Fruit fly (Drosophila melanogaster) whole organism, embryonic: Measurements from ENCODE around the gene cl.

Experiments used
- Blimp-1 ChIP-seq: fragments of 200-800 bp; sonication (Bioruptor generic); optimal IDR thresholded peaks from 3 replicates; lab custom pipeline; 2018; ENCODE audit warnings: missing biosample characterization, missing genetic modification characterization, mild to moderate bottlenecking, moderate library complexity, missing genetic modification reagents
- Bteb2 ChIP-seq: fragments of 200-800 bp; sonication (Bioruptor generic); optimal IDR thresholded peaks from 2 replicates; lab custom pipeline; 2016; ENCODE audit warnings: missing biosample characterization, missing genetic modification characterization
- CG10565 ChIP-seq: fragments of 200-800 bp; sonication (Bioruptor generic); optimal IDR thresholded peaks from 3 replicates; lab custom pipeline; 2016; ENCODE audit warnings: missing biosample characterization, mild to moderate bottlenecking, missing genetic modification characterization
- CG11247 ChIP-seq: fragments of 200-800 bp; sonication (Bioruptor generic); IDR thresholded peaks from 2 replicates; pipeline ENCODE4 v1.3.6; 2022; ENCODE audit warnings: missing biosample characterization, missing genetic modification characterization
- CG11696 ChIP-seq: fragments of 200-800 bp; sonication (Bioruptor generic); IDR thresholded peaks from 2 replicates; pipeline ENCODE4 v1.3.6; 2022; ENCODE audit warnings: missing biosample characterization, missing genetic modification characterization
- CG12236 ChIP-seq: fragments of 200-800 bp; sonication (Bioruptor generic); optimal IDR thresholded peaks from 2 replicates; lab custom pipeline; 2016; ENCODE audit warnings: missing biosample characterization, missing genetic modification characterization
- CG12942 ChIP-seq: fragments of 200-800 bp; sonication (Bioruptor generic); optimal IDR thresholded peaks from 3 replicates; lab custom pipeline; 2016; ENCODE audit warnings: missing biosample characterization, missing genetic modification characterization
- CG14050 ChIP-seq: fragments of 200-800 bp; sonication (Bioruptor generic); IDR thresholded peaks from 3 replicates; pipeline ENCODE4 v1.3.6; 2022; ENCODE audit warnings: missing biosample characterization, missing genetic modification characterization
- CG14710 ChIP-seq: fragments of 200-800 bp; sonication (Bioruptor generic); optimal IDR thresholded peaks from 3 replicates; lab custom pipeline; 2019; ENCODE audit warnings: missing biosample characterization, mild to moderate bottlenecking, missing genetic modification characterization, moderate library complexity
- CG15601 ChIP-seq: fragments of 200-800 bp; sonication (Bioruptor generic); optimal IDR thresholded peaks from 3 replicates; lab custom pipeline; 2019; ENCODE audit warnings: missing biosample characterization, mild to moderate bottlenecking, missing genetic modification characterization, moderate library complexity
- CG17568 ChIP-seq: fragments of 200-800 bp; sonication (Bioruptor generic); optimal IDR thresholded peaks from 2 replicates; lab custom pipeline; 2018; ENCODE audit warnings: missing biosample characterization, mild to moderate bottlenecking, missing genetic modification characterization, moderate library complexity
- CG2116 ChIP-seq: fragments of 200-800 bp; sonication (Bioruptor generic); optimal IDR thresholded peaks from 3 replicates; lab custom pipeline; 2018; ENCODE audit warnings: missing biosample characterization, mild to moderate bottlenecking, missing genetic modification characterization
- CG2199 ChIP-seq: fragments of 200-800 bp; sonication (Bioruptor generic); IDR thresholded peaks from 3 replicates; pipeline ENCODE4 v1.3.6; 2022; ENCODE audit warnings: missing biosample characterization, missing genetic modification characterization
- CG3838 ChIP-seq: fragments of 200-800 bp; sonication (Bioruptor generic); optimal IDR thresholded peaks from 3 replicates; lab custom pipeline; 2016; ENCODE audit warnings: missing biosample characterization, missing genetic modification characterization
- CG3995 ChIP-seq: fragments of 200-800 bp; sonication (Bioruptor generic); optimal IDR thresholded peaks from 3 replicates; lab custom pipeline; 2016; ENCODE audit warnings: missing biosample characterization, missing genetic modification characterization
- CG4617 ChIP-seq: fragments of 200-800 bp; sonication (Bioruptor generic); optimal IDR thresholded peaks from 3 replicates; lab custom pipeline; 2016; ENCODE audit warnings: missing biosample characterization, missing genetic modification characterization, borderline replicate concordance
- CG6175 ChIP-seq: fragments of 200-800 bp; sonication (Bioruptor generic); IDR thresholded peaks from 3 replicates; pipeline ENCODE4 v1.3.6; 2022; ENCODE audit warnings: missing biosample characterization, missing genetic modification characterization
- CG6791 ChIP-seq: fragments of 200-800 bp; sonication (Bioruptor generic); IDR thresholded peaks from 3 replicates; pipeline ENCODE4 v1.3.6; 2022; ENCODE audit warnings: missing biosample characterization, missing genetic modification characterization; ENCODE audit not compliant: partially characterized antibody
- CG9727 ChIP-seq: fragments of 200-800 bp; sonication (Bioruptor generic); optimal IDR thresholded peaks from 3 replicates; lab custom pipeline; 2017; ENCODE audit warnings: missing biosample characterization, mild to moderate bottlenecking, missing genetic modification characterization
- D ChIP-seq, 2 experiments: fragments of 200-800 bp in 1 of 2; fragments of >200 bp in 1 of 2; sonication (Bioruptor generic) in 1 of 2; optimal IDR thresholded peaks; 2 replicates in 1 of 2; 3 replicates in 1 of 2; lab custom pipeline; 2017; ENCODE audit warnings: mild to moderate bottlenecking in 1 of 2, missing biosample characterization in 1 of 2, missing genetic modification characterization in 1 of 2, missing genetic modification reagents in 1 of 2
- Elba2 ChIP-seq: fragments of 200-800 bp; sonication (Bioruptor generic); optimal IDR thresholded peaks from 3 replicates; lab custom pipeline; 2016; ENCODE audit warnings: missing biosample characterization, missing genetic modification characterization
- Fer3 ChIP-seq: fragments of 200-800 bp; sonication (Bioruptor generic); optimal IDR thresholded peaks from 2 replicates; lab custom pipeline; 2018; ENCODE audit warnings: missing biosample characterization, mild to moderate bottlenecking, missing genetic modification characterization, moderate library complexity
- H2.0 ChIP-seq: fragments of 200-800 bp; sonication (Bioruptor generic); IDR thresholded peaks from 2 replicates; pipeline ENCODE4 v1.3.6; 2022; ENCODE audit warnings: missing biosample characterization, missing genetic modification characterization
- Hey ChIP-seq: fragments of 200-800 bp; sonication (Bioruptor generic); optimal IDR thresholded peaks from 3 replicates; lab custom pipeline; 2018; ENCODE audit warnings: missing biosample characterization, mild to moderate bottlenecking, missing genetic modification characterization
- HmgZ ChIP-seq: fragments of 200-800 bp; sonication (Bioruptor generic); optimal IDR thresholded peaks from 2 replicates; lab custom pipeline; 2018; ENCODE audit warnings: missing biosample characterization, mild to moderate bottlenecking, missing genetic modification characterization
- Hr39 ChIP-seq: fragments of >200 bp; optimal IDR thresholded peaks from 2 replicates; lab custom pipeline; 2017
- Kr ChIP-seq: fragments of 200-800 bp; sonication (Bioruptor generic); optimal IDR thresholded peaks from 2 replicates; lab custom pipeline; 2017; ENCODE audit warnings: missing biosample characterization, mild to moderate bottlenecking, missing genetic modification characterization
- Nf-YB ChIP-seq: fragments of 200-800 bp; sonication (Bioruptor generic); optimal IDR thresholded peaks from 3 replicates; lab custom pipeline; 2019; ENCODE audit warnings: missing biosample characterization, mild to moderate bottlenecking, missing genetic modification characterization, moderate library complexity
- Pdp1 ChIP-seq, 2 experiments: fragments of 200-800 bp; sonication (Bioruptor generic); optimal IDR thresholded peaks; 3 replicates each; lab custom pipeline; 2016; ENCODE audit warnings: missing biosample characterization in 2 of 2, missing genetic modification characterization in 2 of 2, mild to moderate bottlenecking in 1 of 2, moderate library complexity in 1 of 2
- Sox100B ChIP-seq: fragments of 200-800 bp; sonication (Bioruptor generic); optimal IDR thresholded peaks from 3 replicates; lab custom pipeline; 2018; ENCODE audit warnings: missing biosample characterization, mild to moderate bottlenecking, missing genetic modification characterization
- TFAM ChIP-seq: fragments of 200-800 bp; sonication (Bioruptor generic); optimal IDR thresholded peaks from 2 replicates; lab custom pipeline; 2017; ENCODE audit warnings: missing biosample characterization, missing genetic modification characterization, inconsistent platforms
- aop ChIP-seq: fragments of 200-800 bp; sonication (Bioruptor generic); IDR thresholded peaks from 2 replicates; pipeline ENCODE4 v1.3.6; 2022; ENCODE audit warnings: missing biosample characterization, missing genetic modification characterization
- ase ChIP-seq: fragments of 200-800 bp; sonication (Bioruptor generic); IDR thresholded peaks from 3 replicates; pipeline ENCODE4 v1.3.6; 2022; ENCODE audit warnings: missing biosample characterization, missing genetic modification characterization
- br ChIP-seq: fragments of >200 bp; optimal IDR thresholded peaks from 2 replicates; lab custom pipeline; 2017
- cato ChIP-seq: fragments of 200-800 bp; sonication (Bioruptor generic); optimal IDR thresholded peaks from 2 replicates; lab custom pipeline; 2016; ENCODE audit warnings: missing biosample characterization, missing genetic modification characterization, borderline replicate concordance
- gsb-n ChIP-seq: fragments of 200-800 bp; sonication (Bioruptor generic); optimal IDR thresholded peaks from 3 replicates; lab custom pipeline; 2018; ENCODE audit warnings: missing biosample characterization, mild to moderate bottlenecking, missing genetic modification characterization
- hb ChIP-seq: fragments of 200-800 bp; sonication (Bioruptor generic); IDR thresholded peaks from 3 replicates; pipeline ENCODE4 v1.3.6; 2022; ENCODE audit warnings: missing biosample characterization, missing genetic modification characterization; ENCODE audit not compliant: partially characterized antibody
- jigr1 ChIP-seq: fragments of 200-800 bp; sonication (Bioruptor generic); IDR thresholded peaks from 3 replicates; pipeline ENCODE4 v1.3.6; 2022; ENCODE audit warnings: missing biosample characterization, missing genetic modification characterization
- lov ChIP-seq, 2 experiments: fragments of 200-800 bp in 1 of 2; fragments of >200 bp in 1 of 2; sonication (Bioruptor generic) in 1 of 2; IDR thresholded peaks in 1 of 2; optimal IDR thresholded peaks in 1 of 2; 2 replicates in 1 of 2; 3 replicates in 1 of 2; pipeline versions ENCODE4 v1.3.6 to Lab custom; 2017 to 2022; ENCODE audit warnings: missing biosample characterization in 1 of 2, missing genetic modification characterization in 1 of 2
- luna ChIP-seq: fragments of 200-800 bp; sonication (Bioruptor generic); optimal IDR thresholded peaks from 2 replicates; lab custom pipeline; 2016; ENCODE audit warnings: missing biosample characterization, missing genetic modification characterization
- mam ChIP-seq: fragments of 200-800 bp; sonication (Bioruptor generic); optimal IDR thresholded peaks from 3 replicates; lab custom pipeline; 2016; ENCODE audit warnings: missing biosample characterization, missing genetic modification characterization
- nerfin-1 ChIP-seq: fragments of 200-800 bp; sonication (Bioruptor generic); optimal IDR thresholded peaks from 3 replicates; lab custom pipeline; 2019; ENCODE audit warnings: missing biosample characterization, mild to moderate bottlenecking, missing genetic modification characterization, moderate library complexity
- onecut ChIP-seq: fragments of 200-800 bp; sonication (Bioruptor generic); IDR thresholded peaks from 2 replicates; pipeline ENCODE4 v1.3.6; 2022; ENCODE audit warnings: missing biosample characterization, missing genetic modification characterization
- pum ChIP-seq: fragments of 200-800 bp; sonication (Bioruptor generic); optimal IDR thresholded peaks from 2 replicates; lab custom pipeline; 2016; ENCODE audit warnings: missing biosample characterization, missing genetic modification characterization
- ranshi ChIP-seq: fragments of 200-800 bp; sonication (Bioruptor generic); IDR thresholded peaks from 2 replicates; pipeline ENCODE4 v1.3.6; 2022; ENCODE audit warnings: missing biosample characterization, missing genetic modification characterization
- rib ChIP-seq: fragments of 200-800 bp; sonication (Bioruptor generic); IDR thresholded peaks from 2 replicates; pipeline ENCODE4 v1.3.6; 2022; ENCODE audit warnings: missing biosample characterization, missing genetic modification characterization
- shn ChIP-seq: fragments of 200-800 bp; sonication (Bioruptor generic); optimal IDR thresholded peaks from 3 replicates; lab custom pipeline; 2016; ENCODE audit warnings: missing biosample characterization, missing genetic modification characterization
- sob ChIP-seq: fragments of 200-800 bp; sonication (Bioruptor generic); IDR thresholded peaks from 2 replicates; pipeline ENCODE4 v1.3.6; 2022; ENCODE audit warnings: missing biosample characterization, missing genetic modification characterization
- wor ChIP-seq: fragments of 200-800 bp; sonication (Bioruptor generic); IDR thresholded peaks from 2 replicates; pipeline ENCODE4 v1.3.6; 2022; ENCODE audit warnings: missing biosample characterization, missing genetic modification characterization

cl gene

DNA sequence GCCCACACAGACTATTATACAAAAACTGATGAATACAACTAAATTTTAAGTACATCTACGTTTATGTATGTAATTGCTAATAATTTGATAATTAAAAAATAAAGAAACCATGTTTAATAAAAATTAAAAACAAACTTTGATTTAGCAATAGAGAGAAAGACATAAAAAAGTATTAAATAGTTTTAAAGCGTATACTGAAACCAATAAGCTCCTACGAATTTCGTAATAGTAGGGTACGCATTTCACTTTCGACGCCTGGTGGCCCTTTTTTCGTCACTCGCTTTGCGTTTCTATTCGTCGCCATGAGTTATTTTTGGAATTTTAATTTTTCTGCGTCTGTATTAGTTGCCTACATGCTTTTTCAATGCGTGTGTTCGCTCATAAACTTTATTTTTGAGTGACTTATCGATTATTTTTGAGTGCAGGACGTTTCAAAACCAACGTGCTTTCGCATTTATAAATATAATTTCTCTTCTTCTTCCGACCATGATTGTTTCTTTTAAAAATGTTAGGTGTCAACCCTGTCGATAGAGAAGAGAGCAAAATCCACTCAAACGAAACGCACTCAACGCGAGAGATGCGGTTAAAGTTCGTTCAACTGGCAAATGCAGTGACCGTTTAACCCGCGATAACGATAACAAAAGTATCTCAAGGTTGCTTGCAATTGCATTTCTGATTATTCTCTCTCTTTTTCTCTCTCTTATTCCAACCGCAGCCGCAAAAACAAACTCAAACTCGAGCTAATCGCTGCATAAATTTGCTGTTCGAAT is 26.8 kb downstream of the cl start, which contains the start of gene Oscillin (continued):
- TF ChIP-seq ranshi (GFP tag; lab: Robert Waterston, UW) (peak; percentile 83), CG2116 (GFP tag; lab: Kevin White, UChicago) (peak; percentile 77), HmgZ (peak; percentile 70), onecut (GFP tag; lab: Robert Waterston, UW) (peak; percentile 67), Pdp1 (GFP tag; optimal IDR thresholded peaks at IDR 0.05; lab: Kevin White, UChicago) (peak; percentile 17 to 91), Bteb2 (GFP tag; lab: Kevin White, UChicago) (peak; percentile 79), br (lab: Kevin White, UChicago) (no peak), D (optimal IDR thresholded peaks at IDR 0.05; lab: Kevin White, UChicago) (no peak), D (GFP tag; optimal IDR thresholded peaks at IDR 0.05; lab: Kevin White, UChicago) (peak; percentile 77), CG2199 (GFP tag; lab: Robert Waterston, UW) (0 out of 3 replicates have a peak, but pooled peaks have one; percentile 25), wor (GFP tag; lab: Robert Waterston, UW) (peak; percentile 64), CG6791 (GFP tag; lab: Robert Waterston, UW) (peak; percentile 95), Hr39 (lab: Kevin White, UChicago) (no peak), CG9727 (GFP tag; lab: Kevin White, UChicago) (peak; percentile 88), shn (GFP tag; lab: Kevin White, UChicago) (no peak), jigr1 (GFP tag; lab: Robert Waterston, UW) (0 out of 3 replicates have a peak, but pooled peaks have one; percentile 26), Hey (tag; lab: Kevin White, UChicago) (no peak), cato (no peak), CG11247 (GFP tag; lab: Robert Waterston, UW) (peak; percentile 76), H2.0 (GFP tag; lab: Robert Waterston, UW) (peak; percentile 84), CG4617 (GFP tag; lab: Kevin White, UChicago) (no peak), luna (GFP tag; lab: Kevin White, UChicago) (no peak), nerfin-1 (tag; lab: Kevin White, UChicago) (peak; percentile 85), CG17568 (no peak), Elba2 (GFP tag; lab: Kevin White, UChicago) (no peak), CG11696 (GFP tag; lab: Robert Waterston, UW) (peak; percentile 60), sob (GFP tag; lab: Robert Waterston, UW) (peak; percentile 81), gsb-n (peak; percentile 89), lov (optimal IDR thresholded peaks at IDR 0.05; lab: Kevin White, UChicago) (no peak), lov (GFP tag; IDR thresholded peaks at IDR 0.05; lab: Robert Waterston, UW) (peak; percentile 77; the same call in 2 of the 3 replicates), CG14710 (tag; lab: Kevin White, UChicago) (peak; percentile 89), Blimp-1 (GFP tag; lab: Kevin White, UChicago) (peak; percentile 100), CG10565 (peak; percentile 27), CG15601 (tag; lab: Kevin White, UChicago) (peak; percentile 90), CG12942 (no peak), CG14050 (GFP tag; lab: Robert Waterston, UW) (peak; percentile 68), Kr (GFP tag; lab: Kevin White, UChicago) (no peak), Nf-YB (GFP tag; lab: Kevin White, UChicago) (peak; percentile 76), Sox100B (GFP tag; lab: Kevin White, UChicago) (peak; percentile 88), CG12236 (GFP tag; lab: Kevin White, UChicago) (no peak), ase (GFP tag; lab: Robert Waterston, UW) (peak; percentile 79), CG6175 (GFP tag; lab: Robert Waterston, UW) (no peak), pum (GFP tag; lab: Kevin White, UChicago) (peak; percentile 13), aop (GFP tag; lab: Robert Waterston, UW) (no peak), rib (GFP tag; lab: Robert Waterston, UW) (peak; percentile 45; the same call in 1 of the 2 replicates), Fer3 (tag; lab: Kevin White, UChicago) (peak; percentile 82), hb (GFP tag; lab: Robert Waterston, UW) (peak; percentile 84), mam (GFP tag; lab: Kevin White, UChicago) (peak; percentile 41), CG3838 (GFP tag; lab: Kevin White, UChicago) (peak; percentile 8), CG3995 (GFP tag; lab: Kevin White, UChicago) (no peak), TFAM (GFP tag; lab: Kevin White, UChicago) (no peak)
